Worm (Caenorhabditis elegans) whole organism, midembryonic: Measurements from ENCODE around the gene C49F5.13.

ENCODE experiments used
- T22C8.4 ChIP-seq: fragments of 200-800 bp; sonication (Bioruptor generic); IDR thresholded peaks from 2 replicates; pipeline ENCODE4 v1.3.6; 2022; ENCODE audit warnings: missing genetic modification characterization, missing compliant biosample characterization
- cog-1 ChIP-seq: sonication (generic microtip); optimal IDR thresholded peaks from 2 replicates; lab custom pipeline; 2016; ENCODE audit warnings: missing genetic modification characterization, missing compliant biosample characterization
- flt-1 ChIP-seq: fragments of 200-800 bp; sonication (Bioruptor generic); IDR thresholded peaks from 2 replicates; pipeline ENCODE4 v1.3.6; 2022; ENCODE audit warnings: missing genetic modification characterization, missing compliant biosample characterization
- klf-2 ChIP-seq: fragments of 200-800 bp; sonication (Bioruptor generic); conservative IDR thresholded peaks from 2 replicates; pipeline ENCODE4 v1.3.6; 2022; ENCODE audit warnings: missing genetic modification reagents, missing genetic modification characterization, missing compliant biosample characterization
- tab-1 ChIP-seq: fragments of 200-800 bp; sonication (Bioruptor generic); IDR thresholded peaks from 2 replicates; pipeline ENCODE4 v1.3.6; 2022; ENCODE audit warnings: missing genetic modification characterization, missing compliant biosample characterization
- ztf-29 ChIP-seq: fragments of 200-800 bp; sonication (Bioruptor generic); IDR thresholded peaks from 2 replicates; pipeline ENCODE4 v1.3.6; 2022; ENCODE audit warnings: missing genetic modification reagents, missing genetic modification characterization, missing compliant biosample characterization

DNA sequence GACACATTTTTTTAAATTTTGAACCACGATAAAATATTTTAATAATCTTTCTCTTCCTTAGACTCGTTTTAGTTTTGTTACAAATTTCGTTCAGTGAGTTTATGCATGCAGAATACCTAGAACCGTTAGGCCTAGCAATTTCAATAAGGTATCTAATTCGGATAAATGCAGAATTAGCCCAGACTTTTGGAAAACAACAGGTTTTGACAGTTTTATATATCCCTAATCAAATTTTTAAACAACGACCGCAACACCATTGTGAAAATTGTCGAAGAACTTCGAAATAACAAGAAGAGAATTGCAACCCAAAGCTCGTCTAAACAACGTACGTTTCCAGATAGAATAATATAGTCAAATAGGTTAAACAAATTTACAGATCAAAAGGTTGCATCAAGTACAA is 43.2 kb upstream of the C49F5.13 start, which contains the start of gene Y62H9A.16:
- TF ChIP-seq T22C8.4 (no peak), tab-1 (GFP tag; lab: Robert Waterston, UW) (no peak), ztf-29 (GFP tag; lab: Robert Waterston, UW) (no peak), flt-1 (GFP tag; lab: Robert Waterston, UW) (no peak), klf-2 (no peak), cog-1 (no peak)
